Worm (Caenorhabditis elegans): ENCODE results near the gene nlp-7.
A peak's percentile ranks its signal among the peaks of the same experiment; 100 is the strongest.

Gene nlp-7

ce11 chrX:8592881-8593280, at the start of gene nlp-7:
Gene nlp-7, plus strand, starts transcription at chrX:8593181.
- TF ChIP-seq nhr-77 (tag; optimal IDR thresholded peaks at IDR 0.05) (no peak), nhr-25 (tag; optimal IDR thresholded peaks at IDR 0.05) (no peak), ZK546.5 (tag; optimal IDR thresholded peaks at IDR 0.05) (no peak), ztf-11 (tag; optimal IDR thresholded peaks at IDR 0.05) (no peak), aly-2 (tag; optimal IDR thresholded peaks at IDR 0.05) (no peak), nhr-11 (tag; optimal IDR thresholded peaks at IDR 0.05) (no peak), sma-9 (GFP tag; optimal IDR thresholded peaks at IDR 0.05) (no peak), sma-9 (tag; optimal IDR thresholded peaks at IDR 0.05) (no peak), nhr-12 (tag; optimal IDR thresholded peaks at IDR 0.05) (no peak), ceh-82 (tag; optimal IDR thresholded peaks at IDR 0.05) (no peak), nhr-10 (tag; optimal IDR thresholded peaks at IDR 0.05) (no peak), nhr-237 (tag; optimal IDR thresholded peaks at IDR 0.05) (no peak), unc-62 (GFP tag; optimal IDR thresholded peaks at IDR 0.05) (no peak), unc-55 (GFP tag; optimal IDR thresholded peaks at IDR 0.05) (no peak), snpc-4 (tag; optimal IDR thresholded peaks at IDR 0.05) (no peak)

- TF ChIP-seq elt-1 (tag; optimal IDR thresholded peaks at IDR 0.05) (peak; percentile 4), sem-4 (tag; optimal IDR thresholded peaks at IDR 0.05) (peak; percentile 85), mbf-1 (tag; optimal IDR thresholded peaks at IDR 0.05) (no peak), aly-2 (tag; optimal IDR thresholded peaks at IDR 0.05) (no peak), ceh-82 (tag; optimal IDR thresholded peaks at IDR 0.05) (no peak), mab-5 (tag; optimal IDR thresholded peaks at IDR 0.05) (peak; percentile 37), gmeb-1 (tag; optimal IDR thresholded peaks at IDR 0.05) (peak; percentile 82), C34F6.9 (tag; optimal IDR thresholded peaks at IDR 0.05) (peak; percentile 94), mdl-1 (tag; optimal IDR thresholded peaks at IDR 0.05) (peak; percentile 37 to 78), ama-1 (optimal IDR thresholded peaks at IDR 0.05) (no peak), lin-13 (GFP tag; optimal IDR thresholded peaks at IDR 0.05) (peak; percentile 83), egl-27 (tag; optimal IDR thresholded peaks at IDR 0.05) (peak; percentile 81), zag-1 (tag; optimal IDR thresholded peaks at IDR 0.05) (peak; percentile 77), ztf-11 (tag; optimal IDR thresholded peaks at IDR 0.05) (no peak), snpc-4 (tag; optimal IDR thresholded peaks at IDR 0.05) (peak; percentile 82), ztf-1 (GFP tag; conservative IDR thresholded peaks at IDR 0.05) (no peak), lin-11 (tag; optimal IDR thresholded peaks at IDR 0.05) (peak; percentile 62), ceh-16 (tag; optimal IDR thresholded peaks at IDR 0.05) (peak; percentile 66), unc-55 (GFP tag; optimal IDR thresholded peaks at IDR 0.05) (peak; percentile 86), elt-3 (tag; optimal IDR thresholded peaks at IDR 0.05) (no peak), lin-39 (tag; optimal IDR thresholded peaks at IDR 0.05) (no peak), alr-1 (tag; optimal IDR thresholded peaks at IDR 0.05) (no peak), nhr-77 (tag; optimal IDR thresholded peaks at IDR 0.05) (no peak), peb-1 (tag; optimal IDR thresholded peaks at IDR 0.05) (no peak), sma-3 (GFP tag; optimal IDR thresholded peaks at IDR 0.05) (peak; percentile 88), ZK546.5 (tag; optimal IDR thresholded peaks at IDR 0.05) (no peak), nhr-10 (tag; optimal IDR thresholded peaks at IDR 0.05) (peak; percentile 16), Y55F3AM.14 (GFP tag; optimal IDR thresholded peaks at IDR 0.05) (peak; percentile 12), nhr-129 (tag; optimal IDR thresholded peaks at IDR 0.05) (peak; percentile 98), ztf-4 (tag; optimal IDR thresholded peaks at IDR 0.05) (peak; percentile 67), sma-9 (GFP tag; optimal IDR thresholded peaks at IDR 0.05) (peak; percentile 92), sma-9 (tag; optimal IDR thresholded peaks at IDR 0.05) (no peak), blmp-1 (tag; optimal IDR thresholded peaks at IDR 0.05; ENCODE audit: insufficient read depth) (no peak), nhr-12 (tag; optimal IDR thresholded peaks at IDR 0.05) (no peak), dmd-4 (tag; optimal IDR thresholded peaks at IDR 0.05) (no peak), fos-1 (tag; optimal IDR thresholded peaks at IDR 0.05) (peak; percentile 90), nhr-21 (tag; optimal IDR thresholded peaks at IDR 0.05) (peak; percentile 73), lsy-2 (tag; optimal IDR thresholded peaks at IDR 0.05) (peak; percentile 44 to 88), unc-39 (tag; optimal IDR thresholded peaks at IDR 0.05) (no peak), nhr-237 (tag; optimal IDR thresholded peaks at IDR 0.05) (no peak), crh-2 (tag; optimal IDR thresholded peaks at IDR 0.05) (peak; percentile 95), nhr-23 (tag; optimal IDR thresholded peaks at IDR 0.05) (no peak), skn-1 (tag; optimal IDR thresholded peaks at IDR 0.05) (no peak), unc-62 (GFP tag; optimal IDR thresholded peaks at IDR 0.05) (no peak), R02D3.7 (tag; optimal IDR thresholded peaks at IDR 0.05) (no peak), nhr-11 (tag; optimal IDR thresholded peaks at IDR 0.05) (no peak), nhr-6 (tag; optimal IDR thresholded peaks at IDR 0.05) (peak; percentile 90), F13H6.1 (tag; optimal IDR thresholded peaks at IDR 0.05) (peak; percentile 91), nhr-25 (tag; optimal IDR thresholded peaks at IDR 0.05) (peak; percentile 84)
These were observed 47.0 kb upstream of the nlp-7 start, which contains the start of gene sdha-1 for ce11 chrX:8545971-8546442. Gene sdha-1, minus strand, starts transcription at chrX:8546021.
